Worm (Caenorhabditis elegans) whole organism, late embryonic: ENCODE measurements around the gene srt-16.

Experiments used
- C08G9.2 ChIP-seq: sonication (generic microtip); optimal IDR thresholded peaks from 2 replicates; lab custom pipeline; 2016; ENCODE audit warnings: mild to moderate bottlenecking, missing genetic modification characterization, moderate library complexity, missing compliant biosample characterization
- C38D4.7 ChIP-seq: fragments of 200-800 bp; sonication (Bioruptor generic); optimal IDR thresholded peaks from 2 replicates; lab custom pipeline; 2018; ENCODE audit warnings: mild to moderate bottlenecking, missing genetic modification characterization, moderate library complexity, missing compliant biosample characterization
- F13H6.1 ChIP-seq: sonication (generic microtip); optimal IDR thresholded peaks from 2 replicates; lab custom pipeline; 2016; ENCODE audit warnings: missing genetic modification characterization, missing compliant biosample characterization
- K09A11.1 ChIP-seq: sonication (generic microtip); optimal IDR thresholded peaks from 2 replicates; lab custom pipeline; 2017; ENCODE audit warnings: antibody characterized with exemption, mild to moderate bottlenecking, missing genetic modification characterization, missing compliant biosample characterization; ENCODE audit not compliant: insufficient read depth
- Y22D7AL.16 ChIP-seq: sonication (generic microtip); optimal IDR thresholded peaks from 2 replicates; lab custom pipeline; 2016; ENCODE audit warnings: missing genetic modification characterization, missing compliant biosample characterization
- ceh-18 ChIP-seq: sonication (generic microtip); optimal IDR thresholded peaks from 2 replicates; lab custom pipeline; 2016; ENCODE audit warnings: missing genetic modification characterization, missing compliant biosample characterization
- ceh-22 ChIP-seq: sonication (generic microtip); optimal IDR thresholded peaks from 2 replicates; lab custom pipeline; 2017; ENCODE audit warnings: missing biosample characterization, missing genetic modification characterization
- ceh-24 ChIP-seq: sonication (generic microtip); optimal IDR thresholded peaks from 2 replicates; lab custom pipeline; 2016; ENCODE audit warnings: mild to moderate bottlenecking, missing genetic modification characterization, missing compliant biosample characterization
- ceh-30 ChIP-seq: fragments of 150-350 bp; optimal IDR thresholded peaks from 2 replicates; lab custom pipeline; 2014; ENCODE audit warnings: missing biosample characterization, missing genetic modification characterization
- ceh-31 ChIP-seq: sonication (generic microtip); optimal IDR thresholded peaks from 2 replicates; lab custom pipeline; 2016; ENCODE audit warnings: missing genetic modification characterization, missing compliant biosample characterization
- ceh-45 ChIP-seq: fragments of 200-800 bp; sonication (Bioruptor generic); IDR thresholded peaks from 2 replicates; pipeline ENCODE4 v1.3.6; 2022; ENCODE audit warnings: missing genetic modification reagents, missing genetic modification characterization, missing compliant biosample characterization
- ceh-48 ChIP-seq: sonication (generic microtip); optimal IDR thresholded peaks from 2 replicates; lab custom pipeline; 2016; ENCODE audit warnings: missing genetic modification characterization, inconsistent platforms, missing compliant biosample characterization
- elt-4 ChIP-seq: sonication (generic microtip); optimal IDR thresholded peaks from 2 replicates; lab custom pipeline; 2016; ENCODE audit warnings: missing genetic modification characterization, missing compliant biosample characterization
- ets-4 ChIP-seq: sonication (generic microtip); optimal IDR thresholded peaks from 2 replicates; lab custom pipeline; 2016; ENCODE audit warnings: missing genetic modification characterization, missing compliant biosample characterization
- fkh-10 ChIP-seq: fragments of 150-350 bp; optimal IDR thresholded peaks from 2 replicates; lab custom pipeline; 2014; ENCODE audit warnings: missing biosample characterization, missing genetic modification reagents, missing genetic modification characterization
- fkh-6 ChIP-seq: sonication (generic microtip); optimal IDR thresholded peaks from 2 replicates; lab custom pipeline; 2016; ENCODE audit warnings: missing genetic modification characterization, missing compliant biosample characterization
- gmeb-2 ChIP-seq: sonication (generic microtip); optimal IDR thresholded peaks from 2 replicates; lab custom pipeline; 2016; ENCODE audit warnings: missing genetic modification characterization, inconsistent platforms, missing compliant biosample characterization
- hlh-15 ChIP-seq: sonication (generic microtip); optimal IDR thresholded peaks from 2 replicates; lab custom pipeline; 2016; ENCODE audit warnings: missing genetic modification characterization, missing compliant biosample characterization
- hlh-6 ChIP-seq: sonication (generic microtip); optimal IDR thresholded peaks from 2 replicates; lab custom pipeline; 2016; ENCODE audit warnings: missing genotype, missing genetic modification characterization, missing compliant biosample characterization
- nhr-11 ChIP-seq: fragments of 150-350 bp; optimal IDR thresholded peaks from 2 replicates; lab custom pipeline; 2014; ENCODE audit warnings: missing biosample characterization, missing genetic modification characterization
- nhr-232 ChIP-seq: sonication (generic microtip); optimal IDR thresholded peaks from 2 replicates; lab custom pipeline; 2016; ENCODE audit warnings: missing genetic modification characterization, missing compliant biosample characterization
- npax-4 ChIP-seq: sonication (generic microtip); optimal IDR thresholded peaks from 2 replicates; lab custom pipeline; 2016; ENCODE audit warnings: missing genetic modification characterization, missing compliant biosample characterization
- pag-3 ChIP-seq: sonication (generic microtip); optimal IDR thresholded peaks from 2 replicates; lab custom pipeline; 2016; ENCODE audit warnings: missing compliant biosample characterization, missing genetic modification characterization, borderline replicate concordance
- pros-1 ChIP-seq: fragments of 150-350 bp; optimal IDR thresholded peaks from 2 replicates; lab custom pipeline; 2014; ENCODE audit warnings: missing biosample characterization, missing genetic modification reagents, missing genetic modification characterization
- rnt-1 ChIP-seq: sonication (generic microtip); optimal IDR thresholded peaks from 2 replicates; lab custom pipeline; 2016; ENCODE audit warnings: missing genetic modification characterization, missing compliant biosample characterization
- sdc-2 ChIP-seq: sonication (generic microtip); optimal IDR thresholded peaks from 2 replicates; lab custom pipeline; 2016; ENCODE audit warnings: missing genotype, missing genetic modification characterization, missing compliant biosample characterization
- sox-2 ChIP-seq: fragments of 200-800 bp; sonication (Bioruptor generic); IDR thresholded peaks from 2 replicates; pipeline ENCODE4 v1.3.6; 2022; ENCODE audit warnings: missing genetic modification reagents, missing genetic modification characterization, missing compliant biosample characterization
- tbx-2 ChIP-seq: sonication (generic microtip); optimal IDR thresholded peaks from 2 replicates; lab custom pipeline; 2016; ENCODE audit warnings: missing genetic modification characterization, missing compliant biosample characterization
- ttx-3 ChIP-seq: sonication (generic microtip); optimal IDR thresholded peaks from 2 replicates; lab custom pipeline; 2016; ENCODE audit warnings: missing genetic modification reagents, missing genetic modification characterization, missing compliant biosample characterization
- unc-86 ChIP-seq: sonication (generic microtip); optimal IDR thresholded peaks from 2 replicates; lab custom pipeline; 2016; ENCODE audit warnings: missing genetic modification characterization, missing compliant biosample characterization
- zip-5 ChIP-seq: sonication (generic microtip); optimal IDR thresholded peaks from 2 replicates; lab custom pipeline; 2016; ENCODE audit warnings: missing genetic modification characterization, missing compliant biosample characterization

The srt-16 gene

ce11 chrV:3058996-3059395 is 5.3 kb downstream of the srt-16 start, which contains the start of gene str-244:
TSS of gene str-244 (minus strand) at chrV:3059096.
- TF ChIP-seq C08G9.2 (tag; lab: Kevin White, UChicago) = no peak

- TF ChIP-seq nhr-232 (tag; lab: Kevin White, UChicago) = no peak
- no peak for TF ChIP-seq nhr-11 (tag; lab: Kevin White, UChicago)
- no peak for TF ChIP-seq ttx-3 (tag; lab: Kevin White, UChicago)
- TF ChIP-seq K09A11.1 (tag; lab: Kevin White, UChicago) = no peak
- TF ChIP-seq ceh-22 (tag; lab: Kevin White, UChicago) = no peak
- no peak for TF ChIP-seq fkh-6 (tag; lab: Kevin White, UChicago)
- no peak for TF ChIP-seq hlh-6 (tag; lab: Kevin White, UChicago)
- TF ChIP-seq gmeb-2 (tag; lab: Kevin White, UChicago) = no peak
- TF ChIP-seq ets-4 (tag; lab: Kevin White, UChicago) = no peak
- no peak for TF ChIP-seq elt-4 (tag; lab: Kevin White, UChicago)
- TF ChIP-seq ceh-31 (tag; lab: Kevin White, UChicago) = no peak
- no peak for TF ChIP-seq fkh-10 (GFP tag; lab: Kevin White, UChicago)
- no peak for TF ChIP-seq tbx-2 (tag; lab: Kevin White, UChicago)
- TF ChIP-seq ceh-18 (tag; lab: Kevin White, UChicago) = no peak
- TF ChIP-seq F13H6.1 (tag; lab: Kevin White, UChicago) = no peak
These were observed 10.1 kb downstream of the srt-16 start, which contains the start of gene C50H11.8 for ce11 chrV:3054254-3054653. TSS of gene C50H11.8 (plus strand) at chrV:3054554.

- TF ChIP-seq zip-5 (tag; lab: Kevin White, UChicago) (no peak), ceh-24 (tag; lab: Kevin White, UChicago) (no peak)
These were observed 18.0 kb downstream of the srt-16 start for ce11 chrV:3046364-3046763.

ce11 chrV:3044837-3045236 is 19.5 kb downstream of the srt-16 start, which contains the start of gene F59D6.1:
TSS of gene F59D6.1 (plus strand) at chrV:3045137.
- TF ChIP-seq ets-4 (tag; lab: Kevin White, UChicago) (no peak), sdc-2 (tag; lab: Kevin White, UChicago) (peak; percentile 47)

DNA sequence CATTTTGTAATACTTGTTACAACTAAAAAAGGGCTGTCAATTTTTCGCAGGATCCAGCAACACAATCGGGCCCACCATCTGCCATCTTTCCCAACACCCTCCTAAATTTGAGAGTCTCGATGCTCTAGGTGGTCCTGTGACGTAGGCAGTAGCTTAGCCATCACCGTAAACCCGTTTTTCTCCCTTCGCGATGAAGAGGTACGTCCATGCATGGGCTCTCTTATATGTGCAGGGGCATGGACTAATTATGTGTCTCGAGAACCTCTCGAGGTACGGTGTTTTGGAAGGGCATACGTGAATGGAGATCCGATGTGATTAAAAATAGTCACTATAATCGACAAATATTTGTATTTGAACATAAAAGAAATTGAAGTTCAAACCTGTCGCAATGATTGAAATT is 23.4 kb downstream of the srt-16 start:
- no peak for TF ChIP-seq rnt-1 (tag; lab: Kevin White, UChicago)
- TF ChIP-seq fkh-10 (GFP tag; lab: Kevin White, UChicago) = no peak
- no peak for TF ChIP-seq pag-3 (tag; lab: Kevin White, UChicago)
- TF ChIP-seq C38D4.7 (GFP tag; lab: Kevin White, UChicago) = no peak
- TF ChIP-seq sdc-2 (tag; lab: Kevin White, UChicago) = peak; percentile 94

DNA sequence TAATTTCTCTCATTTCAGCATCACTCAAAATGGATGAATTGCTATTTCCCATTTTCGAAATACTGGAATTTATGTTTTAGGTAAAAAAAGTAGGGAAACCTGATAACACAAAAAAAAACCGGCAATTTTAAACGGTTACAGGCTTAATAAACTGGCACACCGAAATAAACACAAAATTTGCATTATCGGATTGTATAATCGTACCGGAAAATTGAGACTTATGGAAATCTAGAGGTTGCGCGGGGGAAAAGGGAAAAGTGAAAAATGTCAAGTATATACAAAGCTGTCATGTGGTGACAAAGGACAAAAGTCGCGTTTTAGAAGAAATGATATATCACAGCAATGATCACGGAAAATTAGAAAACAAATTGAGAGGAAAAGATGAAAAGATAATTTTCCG is 25.0 kb downstream of the srt-16 start, which contains the start of gene chpf-2:
chpf-2 (minus strand) TSS at position 101 of the 400 bp plus-strand sequence.
- no peak for TF ChIP-seq unc-86 (tag; lab: Kevin White, UChicago)

- TF ChIP-seq sox-2 (GFP tag; lab: Robert Waterston, UW) = no peak
- TF ChIP-seq Y22D7AL.16 (tag; lab: Kevin White, UChicago) = no peak
- TF ChIP-seq ceh-30 = no peak
- no peak for TF ChIP-seq ceh-45 (GFP tag; lab: Robert Waterston, UW)
- TF ChIP-seq gmeb-2 (tag; lab: Kevin White, UChicago) = no peak
- TF ChIP-seq F13H6.1 (tag; lab: Kevin White, UChicago) = no peak
- TF ChIP-seq, all 69 proteins: peak for 0
These were observed 26.3 kb downstream of the srt-16 start for ce11 chrV:3038058-3038457.

- TF ChIP-seq C38D4.7 (GFP tag; lab: Kevin White, UChicago) (no peak), pros-1 (no peak), ceh-48 (tag; lab: Kevin White, UChicago) (no peak), nhr-11 (tag; lab: Kevin White, UChicago) (no peak), hlh-15 (tag; lab: Kevin White, UChicago) (no peak), npax-4 (no peak)
- TF ChIP-seq, all 69 proteins: peak for 0
These were observed 30.1 kb downstream of the srt-16 start, which contains the start of gene srw-8 for ce11 chrV:3034236-3034635. TSS of gene srw-8 (minus strand) at chrV:3034336.
